Worm (Caenorhabditis elegans) whole organism, L4/young adult: ENCODE measurements around the gene tag-180.

ENCODE experiments used
- W03F9.2 ChIP-seq: fragments of 150-350 bp; optimal IDR thresholded peaks from 2 replicates; lab custom pipeline; 2014; ENCODE audit warnings: missing biosample characterization, missing genetic modification characterization
- dao-5 ChIP-seq: sonication (generic microtip); optimal IDR thresholded peaks from 2 replicates; lab custom pipeline; 2016; ENCODE audit warnings: missing genotype, missing genetic modification characterization, moderate library complexity, missing compliant biosample characterization
- him-1 ChIP-seq: sonication (generic microtip); optimal IDR thresholded peaks from 2 replicates; lab custom pipeline; 2016; ENCODE audit warnings: missing genotype, missing genetic modification reagents, missing genetic modification characterization, missing compliant biosample characterization

- no peak for TF ChIP-seq W03F9.2 (tag; lab: Kevin White, UChicago)
- no peak for TF ChIP-seq him-1 (tag; lab: Kevin White, UChicago)
- TF ChIP-seq dao-5 (tag; lab: Kevin White, UChicago) = no peak
Observed at ce11 chrII:11274876-11275275, 54.4 kb downstream of the tag-180 start.
